Fruit fly (Drosophila melanogaster) whole organism, embryonic: ENCODE measurements around the gene rasp.

Experiments used
- BEAF-32 ChIP-seq: fragments of 200-800 bp; sonication (Bioruptor generic); optimal IDR thresholded peaks from 3 replicates; lab custom pipeline; 2017; ENCODE audit warnings: missing biosample characterization, missing genetic modification characterization, mild to moderate bottlenecking, moderate library complexity, missing genetic modification reagents
- C15 ChIP-seq: fragments of 200-800 bp; sonication (Bioruptor generic); IDR thresholded peaks from 3 replicates; pipeline ENCODE4 v1.3.6; 2022; ENCODE audit warnings: missing biosample characterization, missing genetic modification characterization
- CG11504 ChIP-seq: fragments of 200-800 bp; sonication (Bioruptor generic); optimal IDR thresholded peaks from 3 replicates; lab custom pipeline; 2019; ENCODE audit warnings: missing biosample characterization, mild to moderate bottlenecking, missing genetic modification characterization, moderate library complexity
- CG12104 ChIP-seq: fragments of 200-800 bp; sonication (Bioruptor generic); optimal IDR thresholded peaks from 3 replicates; lab custom pipeline; 2016; ENCODE audit warnings: missing biosample characterization, missing genetic modification characterization
- CG13894 ChIP-seq: fragments of 200-800 bp; sonication (Bioruptor generic); optimal IDR thresholded peaks from 3 replicates; lab custom pipeline; 2018; ENCODE audit warnings: missing biosample characterization, mild to moderate bottlenecking, missing genetic modification characterization, moderate library complexity
- CG14710 ChIP-seq: fragments of 200-800 bp; sonication (Bioruptor generic); optimal IDR thresholded peaks from 3 replicates; lab custom pipeline; 2019; ENCODE audit warnings: missing biosample characterization, mild to moderate bottlenecking, missing genetic modification characterization, moderate library complexity
- CG15269 ChIP-seq: fragments of 200-800 bp; sonication (Bioruptor generic); optimal IDR thresholded peaks from 2 replicates; lab custom pipeline; 2018; ENCODE audit warnings: missing biosample characterization, mild to moderate bottlenecking, missing genetic modification characterization, moderate library complexity
- CG15696 ChIP-seq: fragments of 200-800 bp; sonication (Bioruptor generic); optimal IDR thresholded peaks from 2 replicates; lab custom pipeline; 2019; ENCODE audit warnings: missing biosample characterization, mild to moderate bottlenecking, missing genetic modification characterization, moderate library complexity
- CG4617 ChIP-seq: fragments of 200-800 bp; sonication (Bioruptor generic); optimal IDR thresholded peaks from 3 replicates; lab custom pipeline; 2016; ENCODE audit warnings: missing biosample characterization, missing genetic modification characterization, borderline replicate concordance
- CG5245 ChIP-seq: fragments of 200-800 bp; sonication (Bioruptor generic); optimal IDR thresholded peaks from 3 replicates; lab custom pipeline; 2016; ENCODE audit warnings: missing biosample characterization, missing genetic modification characterization
- CG8089 ChIP-seq: fragments of 200-800 bp; sonication (Bioruptor generic); optimal IDR thresholded peaks from 3 replicates; lab custom pipeline; 2016; ENCODE audit warnings: missing biosample characterization, missing genetic modification characterization
- CG8290 ChIP-seq, 3 experiments: fragments of 200-800 bp; sonication (Bioruptor generic); optimal IDR thresholded peaks; 2 replicates each; lab custom pipeline; 2016 to 2019; ENCODE audit warnings: missing biosample characterization in 3 of 3, missing genetic modification characterization in 3 of 3, mild to moderate bottlenecking in 2 of 3, moderate library complexity in 1 of 3
- CG8924 ChIP-seq: fragments of 200-800 bp; optimal IDR thresholded peaks from 3 replicates; lab custom pipeline; 2019; ENCODE audit warnings: missing biosample characterization, mild to moderate bottlenecking, missing genetic modification characterization, moderate library complexity
- CG9876 ChIP-seq: fragments of 200-800 bp; sonication (Bioruptor generic); optimal IDR thresholded peaks from 2 replicates; lab custom pipeline; 2016; ENCODE audit warnings: missing biosample characterization, missing genetic modification characterization
- Dp ChIP-seq: fragments of 200-800 bp; sonication (Bioruptor generic); optimal IDR thresholded peaks from 2 replicates; lab custom pipeline; 2018; ENCODE audit warnings: missing biosample characterization, mild to moderate bottlenecking, missing genetic modification characterization, moderate library complexity
- Elba2 ChIP-seq: fragments of 200-800 bp; sonication (Bioruptor generic); optimal IDR thresholded peaks from 3 replicates; lab custom pipeline; 2016; ENCODE audit warnings: missing biosample characterization, missing genetic modification characterization
- GATAe ChIP-seq: fragments of 200-800 bp; sonication (Bioruptor generic); conservative IDR thresholded peaks from 2 replicates; pipeline ENCODE4 v1.3.6; 2022; ENCODE audit warnings: missing biosample characterization, missing genetic modification characterization
- Hr78 ChIP-seq, 2 experiments: fragments of 200-800 bp in 1 of 2; fragments of >200 bp in 1 of 2; sonication (Bioruptor generic) in 1 of 2; optimal IDR thresholded peaks; 2 replicates each; lab custom pipeline; 2017 to 2019; ENCODE audit warnings: missing biosample characterization in 2 of 2, missing genetic modification characterization in 2 of 2, mild to moderate bottlenecking in 1 of 2, moderate library complexity in 1 of 2
- MESR4 ChIP-seq: fragments of 200-800 bp; sonication (Bioruptor generic); optimal IDR thresholded peaks from 2 replicates; lab custom pipeline; 2018; ENCODE audit warnings: missing biosample characterization, mild to moderate bottlenecking, missing genetic modification characterization, moderate library complexity
- Max ChIP-seq: fragments of 200-800 bp; sonication (Bioruptor generic); optimal IDR thresholded peaks from 2 replicates; lab custom pipeline; 2016; ENCODE audit warnings: missing biosample characterization, mild to moderate bottlenecking, missing genetic modification characterization
- Myb ChIP-seq: fragments of 200-800 bp; sonication (Bioruptor generic); optimal IDR thresholded peaks from 2 replicates; lab custom pipeline; 2016; ENCODE audit warnings: missing biosample characterization, missing genetic modification characterization
- Nf-YB ChIP-seq: fragments of 200-800 bp; sonication (Bioruptor generic); optimal IDR thresholded peaks from 3 replicates; lab custom pipeline; 2019; ENCODE audit warnings: missing biosample characterization, mild to moderate bottlenecking, missing genetic modification characterization, moderate library complexity
- Rx ChIP-seq: fragments of 200-800 bp; sonication (Bioruptor generic); IDR thresholded peaks from 2 replicates; pipeline ENCODE4 v1.3.6; 2022; ENCODE audit warnings: missing biosample characterization, missing genetic modification characterization
- Sox100B ChIP-seq: fragments of 200-800 bp; sonication (Bioruptor generic); optimal IDR thresholded peaks from 3 replicates; lab custom pipeline; 2018; ENCODE audit warnings: missing biosample characterization, mild to moderate bottlenecking, missing genetic modification characterization
- Sox102F ChIP-seq: fragments of 200-800 bp; sonication (Bioruptor generic); optimal IDR thresholded peaks from 2 replicates; lab custom pipeline; 2018; ENCODE audit warnings: missing biosample characterization, mild to moderate bottlenecking, missing genetic modification characterization, moderate library complexity
- TFAM ChIP-seq: fragments of 200-800 bp; sonication (Bioruptor generic); optimal IDR thresholded peaks from 2 replicates; lab custom pipeline; 2017; ENCODE audit warnings: missing biosample characterization, missing genetic modification characterization, inconsistent platforms
- Xbp1 ChIP-seq: fragments of 200-800 bp; sonication (Bioruptor generic); optimal IDR thresholded peaks from 3 replicates; lab custom pipeline; 2016; ENCODE audit warnings: missing biosample characterization, mild to moderate bottlenecking, missing genetic modification characterization
- YL-1 ChIP-seq: fragments of 200-800 bp; sonication (Bioruptor generic); optimal IDR thresholded peaks from 3 replicates; lab custom pipeline; 2017; ENCODE audit warnings: missing biosample characterization, mild to moderate bottlenecking, missing genetic modification characterization
- cg ChIP-seq: fragments of 200-800 bp; sonication (Bioruptor generic); optimal IDR thresholded peaks from 3 replicates; lab custom pipeline; 2019; ENCODE audit warnings: missing biosample characterization, mild to moderate bottlenecking, missing genetic modification characterization, moderate library complexity
- dan ChIP-seq: fragments of 200-800 bp; sonication (Bioruptor generic); IDR thresholded peaks from 2 replicates; pipeline ENCODE4 v1.3.6; 2022; ENCODE audit warnings: missing biosample characterization, missing genetic modification characterization
- esg ChIP-seq: fragments of 200-800 bp; sonication (Bioruptor generic); conservative IDR thresholded peaks from 2 replicates; pipeline ENCODE4 v1.3.6; 2022; ENCODE audit warnings: missing biosample characterization, missing genetic modification characterization
- gsb ChIP-seq: fragments of 200-800 bp; sonication (Bioruptor generic); IDR thresholded peaks from 2 replicates; pipeline ENCODE4 v1.3.6; 2022; ENCODE audit warnings: missing biosample characterization, missing genetic modification characterization
- ind ChIP-seq: fragments of 200-800 bp; sonication (Bioruptor generic); optimal IDR thresholded peaks from 3 replicates; lab custom pipeline; 2016; ENCODE audit warnings: missing biosample characterization, missing genetic modification characterization
- jing ChIP-seq: fragments of 200-800 bp; sonication (Bioruptor generic); optimal IDR thresholded peaks from 2 replicates; lab custom pipeline; 2018; ENCODE audit warnings: missing biosample characterization, mild to moderate bottlenecking, missing genetic modification characterization
- jumu ChIP-seq: fragments of 200-800 bp; sonication (Bioruptor generic); optimal IDR thresholded peaks from 3 replicates; lab custom pipeline; 2016; ENCODE audit warnings: missing biosample characterization, missing genetic modification characterization
- prd ChIP-seq, 3 experiments: fragments of >200 bp in 2 of 3; fragments of 200-800 bp in 1 of 3; sonication (Bioruptor generic) in 1 of 3; optimal IDR thresholded peaks in 2 of 3; IDR thresholded peaks in 1 of 3; 2 replicates in 2 of 3; 3 replicates in 1 of 3; pipeline versions ENCODE4 v1.3.6 to Lab custom; 2017 to 2022; ENCODE audit warnings: missing biosample characterization in 1 of 3, missing genetic modification characterization in 1 of 3
- slbo ChIP-seq: fragments of 200-800 bp; sonication (Bioruptor generic); IDR thresholded peaks from 2 replicates; pipeline ENCODE4 v1.3.6; 2022; ENCODE audit warnings: missing biosample characterization, missing genetic modification characterization
- slou ChIP-seq: fragments of 200-800 bp; sonication (Bioruptor generic); optimal IDR thresholded peaks from 3 replicates; lab custom pipeline; 2016; ENCODE audit warnings: missing biosample characterization, missing genetic modification characterization
- tio ChIP-seq: fragments of 200-800 bp; sonication (Bioruptor generic); optimal IDR thresholded peaks from 2 replicates; lab custom pipeline; 2017; ENCODE audit warnings: missing biosample characterization, missing genetic modification characterization, inconsistent platforms
- zfh2 ChIP-seq: fragments of 200-800 bp; sonication (Bioruptor generic); optimal IDR thresholded peaks from 2 replicates; lab custom pipeline; 2016; ENCODE audit warnings: missing biosample characterization, missing genetic modification characterization

Gene rasp

DNA sequence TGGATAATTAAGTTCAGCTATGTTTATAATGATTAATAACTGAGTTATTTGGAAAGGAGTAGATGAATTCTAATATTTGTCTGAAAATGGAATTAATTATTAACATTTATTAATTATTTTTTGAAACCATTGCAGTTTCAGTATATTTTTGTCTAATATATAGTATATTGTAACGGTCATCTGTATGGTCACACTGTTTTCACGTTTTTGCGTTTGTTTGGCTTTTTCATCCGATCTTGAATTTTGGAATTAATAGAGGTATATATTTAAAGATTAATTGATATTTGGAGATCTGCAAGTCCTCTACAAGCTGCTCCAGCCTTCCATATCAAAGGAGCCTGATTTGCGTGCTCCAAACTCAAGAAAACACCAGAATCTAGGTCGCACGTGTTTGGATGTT is 7.1 kb downstream of the rasp start, which contains the start of the genes CG32278 and CG32281 (continued):
- TF ChIP-seq CG8924 (tag; lab: Kevin White, UChicago): no peak
- no peak for TF ChIP-seq gsb
- TF ChIP-seq CG14710 (tag; lab: Kevin White, UChicago): peak; percentile 18
- no peak for TF ChIP-seq dan
- TF ChIP-seq slbo (GFP tag; lab: Robert Waterston, UW): no peak
- peak; percentile 28 for TF ChIP-seq CG4617 (GFP tag; lab: Kevin White, UChicago)
- no peak for TF ChIP-seq cg (GFP tag; lab: Kevin White, UChicago)
- TF ChIP-seq Hr78 (GFP tag; optimal IDR thresholded peaks at IDR 0.05; lab: Kevin White, UChicago): no peak
- TF ChIP-seq CG15696: no peak
- TF ChIP-seq Sox102F: no peak
- no peak for TF ChIP-seq CG12104 (GFP tag; lab: Kevin White, UChicago)
- no peak for TF ChIP-seq jumu (GFP tag; lab: Kevin White, UChicago)
- TF ChIP-seq Max (GFP tag; lab: Kevin White, UChicago): peak; percentile 9
- peak; percentile 11 for TF ChIP-seq BEAF-32 (GFP tag; lab: Kevin White, UChicago)
- TF ChIP-seq slou (GFP tag; lab: Kevin White, UChicago): no peak
- no peak for TF ChIP-seq prd (optimal IDR thresholded peaks at IDR 0.05; lab: Kevin White, UChicago)
- TF ChIP-seq prd (GFP tag; IDR thresholded peaks at IDR 0.05; lab: Robert Waterston, UW): no peak
- no peak for TF ChIP-seq Nf-YB (GFP tag; lab: Kevin White, UChicago)
- TF ChIP-seq C15: no peak
- no peak for TF ChIP-seq Sox100B (GFP tag; lab: Kevin White, UChicago)
- TF ChIP-seq Rx: no peak
- no peak for TF ChIP-seq GATAe (GFP tag; lab: Robert Waterston, UW)
- TF ChIP-seq CG13894: no peak
- TF ChIP-seq TFAM (GFP tag; lab: Kevin White, UChicago): no peak
- TF ChIP-seq CG5245 (GFP tag; lab: Kevin White, UChicago): no peak
- TF ChIP-seq Elba2 (GFP tag; lab: Kevin White, UChicago): no peak
- peak; percentile 7 for TF ChIP-seq Myb (GFP tag; lab: Kevin White, UChicago)
- no peak for TF ChIP-seq jing (GFP tag; lab: Kevin White, UChicago)
- no peak for TF ChIP-seq tio (GFP tag; lab: Kevin White, UChicago)
- TF ChIP-seq MESR4 (GFP tag; lab: Kevin White, UChicago): peak; percentile 47
- no peak for TF ChIP-seq CG15269 (tag; lab: Kevin White, UChicago)
- no peak for TF ChIP-seq CG9876 (GFP tag; lab: Kevin White, UChicago)
- peak; percentile 40 for TF ChIP-seq YL-1 (GFP tag; lab: Kevin White, UChicago)
- TF ChIP-seq Xbp1 (GFP tag; lab: Kevin White, UChicago): no peak
- TF ChIP-seq, all 482 proteins: peak for 14

DNA sequence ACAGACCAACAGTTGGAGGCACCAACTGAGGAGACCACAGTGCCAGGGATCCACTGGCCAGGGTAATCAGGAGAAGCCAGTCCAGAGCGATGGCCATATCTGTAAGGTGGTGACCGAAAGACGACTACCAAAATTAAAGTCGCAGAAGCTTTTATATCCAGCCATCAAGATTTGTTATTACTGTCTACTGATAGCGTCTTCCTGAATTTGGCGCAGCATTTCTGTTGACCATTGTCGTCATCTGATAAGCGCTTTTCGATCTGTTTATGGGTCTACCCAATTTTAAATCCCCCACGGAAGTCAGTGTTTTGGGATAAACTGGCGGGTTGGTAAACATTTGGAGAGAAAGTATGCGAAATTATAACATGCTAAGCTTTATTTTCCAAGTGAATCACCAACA is 10.5 kb downstream of the rasp start, which contains the start of gene CG14963:
Gene CG14963, minus strand, starts transcription at position 101 of the 400 bp plus-strand sequence.
- TF ChIP-seq Dp (no peak), CG5245 (GFP tag; lab: Kevin White, UChicago) (no peak), CG8089 (GFP tag; lab: Kevin White, UChicago) (no peak), CG11504 (tag; lab: Kevin White, UChicago) (no peak), ind (GFP tag; lab: Kevin White, UChicago) (no peak), zfh2 (GFP tag; lab: Kevin White, UChicago) (no peak), esg (GFP tag; lab: Robert Waterston, UW) (no peak), CG8290 (GFP tag; optimal IDR thresholded peaks at IDR 0.05; lab: Kevin White, UChicago) (no peak), CG8290 (tag; optimal IDR thresholded peaks at IDR 0.05; lab: Kevin White, UChicago) (no peak)
- TF ChIP-seq, all 482 proteins: peak for 0
